Fruit fly (Drosophila melanogaster): ENCODE measurements around the gene Usp2.

The Usp2 gene

DNA sequence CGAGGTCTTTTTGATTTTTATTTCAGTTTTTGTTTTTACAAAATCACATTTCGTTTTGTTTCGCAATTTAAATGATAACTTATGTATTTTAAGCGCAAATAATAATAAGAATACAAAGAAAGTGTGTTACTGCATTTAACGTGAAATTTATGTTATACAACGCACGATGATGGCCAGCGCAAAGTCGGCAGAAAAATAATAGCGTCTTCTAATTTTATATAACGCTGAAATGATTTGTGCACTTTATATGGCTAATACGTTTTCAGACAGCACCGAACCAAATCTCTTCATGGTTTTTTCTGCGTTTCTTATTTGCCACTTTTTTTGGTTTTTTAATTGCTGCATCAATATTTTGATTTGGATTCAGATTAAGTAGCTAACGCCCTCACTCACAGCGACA lies 19.3 kb downstream of the Usp2 start:
- TF ChIP-seq CG11696 (GFP tag; IDR thresholded peaks at IDR 0.05), result no peak
- no peak for TF ChIP-seq CG10274 (GFP tag; optimal IDR thresholded peaks at IDR 0.05)
- TF ChIP-seq Pdp1 (GFP tag; optimal IDR thresholded peaks at IDR 0.05), result peak in 1 of 2 experiments; percentile 75

DNA sequence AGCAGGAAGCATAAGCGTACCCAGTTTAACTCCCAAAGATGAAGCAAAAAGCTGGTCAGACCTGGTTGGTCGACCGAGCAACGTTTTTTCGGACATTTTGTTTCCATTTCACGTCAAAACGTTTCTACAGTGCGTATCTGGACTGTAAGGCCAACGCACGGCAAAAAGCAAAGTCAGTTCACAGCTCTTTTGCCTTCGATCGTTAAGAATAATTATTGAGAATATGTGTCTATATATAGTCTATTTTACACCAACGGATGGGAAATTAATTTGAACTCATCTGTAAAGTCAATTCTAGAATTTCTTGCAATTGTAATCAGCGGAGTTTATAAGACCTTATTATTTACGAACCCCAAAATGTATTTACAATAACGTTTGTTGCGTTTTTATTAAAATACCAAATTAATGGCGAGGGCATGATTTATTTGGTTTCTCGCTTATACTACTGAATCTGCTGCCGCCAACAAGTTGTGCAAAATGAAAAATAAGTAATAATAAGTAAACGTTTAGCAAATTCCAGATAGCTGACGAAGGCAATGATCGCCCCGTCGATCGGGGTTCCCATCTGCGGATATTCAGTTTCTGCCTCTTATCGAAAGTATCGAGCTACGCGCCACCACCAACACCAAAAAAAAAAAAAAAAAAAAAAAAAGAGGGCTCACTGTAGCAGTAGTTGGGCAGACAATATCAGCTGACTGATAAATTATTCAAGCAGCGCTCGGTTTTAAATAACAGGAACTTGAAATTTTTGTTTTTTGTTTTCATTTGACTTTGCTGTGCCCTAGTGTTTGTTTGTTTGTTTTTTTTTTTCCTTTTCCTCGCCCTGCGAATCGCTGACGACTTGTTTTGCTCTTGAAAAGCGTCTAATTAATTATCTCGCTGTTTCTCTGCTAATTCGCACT lies 22.3 kb downstream of the Usp2 start:
- TF ChIP-seq CG3281 (GFP tag; optimal IDR thresholded peaks at IDR 0.05), result peak; percentile 32
- no peak for TF ChIP-seq caup (GFP tag; optimal IDR thresholded peaks at IDR 0.05; ENCODE audit: severe bottlenecking)
- TF ChIP-seq chinmo (GFP tag; IDR thresholded peaks at IDR 0.05; ENCODE audit: partially characterized antibody), result peak; percentile 57; the same call in 1 of the 4 replicates
- peak; percentile 21 for TF ChIP-seq sd (tag; optimal IDR thresholded peaks at IDR 0.05)
- no peak for TF ChIP-seq CG3726 (GFP tag; IDR thresholded peaks at IDR 0.05)
- TF ChIP-seq grau (tag; optimal IDR thresholded peaks at IDR 0.05), result peak; percentile 64
- no peak for TF ChIP-seq zen2 (GFP tag; IDR thresholded peaks at IDR 0.05; ENCODE audit: partially characterized antibody)
- no peak for TF ChIP-seq HLHmδ (GFP tag; optimal IDR thresholded peaks at IDR 0.05)
- TF ChIP-seq Jarid2 (GFP tag; optimal IDR thresholded peaks at IDR 0.05), result no peak
- 0 out of 2 replicates have a peak, but pooled peaks have one; percentile 10 for TF ChIP-seq Bgb (GFP tag; IDR thresholded peaks at IDR 0.05; ENCODE audit: partially characterized antibody)
- peak; percentile 20 for TF ChIP-seq gem (tag; optimal IDR thresholded peaks at IDR 0.05)
- TF ChIP-seq CG12769 (tag; optimal IDR thresholded peaks at IDR 0.05), result peak; percentile 0
- TF ChIP-seq CG11695 (GFP tag; IDR thresholded peaks at IDR 0.05), result peak; percentile 73
- peak; percentile 12 for TF ChIP-seq fd3F (GFP tag; optimal IDR thresholded peaks at IDR 0.05)
- TF ChIP-seq BEAF-32 (GFP tag; optimal IDR thresholded peaks at IDR 0.05), result no peak
- TF ChIP-seq lilli (GFP tag; optimal IDR thresholded peaks at IDR 0.05), result peak; percentile 18
- peak; percentile 11; the same call in 1 of the 2 replicates for TF ChIP-seq Rfx (GFP tag; IDR thresholded peaks at IDR 0.05)
- no peak for TF ChIP-seq ci (GFP tag; IDR thresholded peaks at IDR 0.05)
- peak; percentile 41 for TF ChIP-seq CG2120 (GFP tag; optimal IDR thresholded peaks at IDR 0.05)
- TF ChIP-seq CG32772 (GFP tag; IDR thresholded peaks at IDR 0.05), result peak; percentile 38; the same call in 1 of the 2 replicates
- peak; percentile 7 for TF ChIP-seq CG2712 (tag; optimal IDR thresholded peaks at IDR 0.05)
- TF ChIP-seq Ptx1 (GFP tag; IDR thresholded peaks at IDR 0.05), result 0 out of 2 replicates have a peak, but pooled peaks have one; percentile 10
- TF ChIP-seq CG2678 (tag; optimal IDR thresholded peaks at IDR 0.05), result peak; percentile 30
- no peak for TF ChIP-seq nau (GFP tag; optimal IDR thresholded peaks at IDR 0.05)
- peak; percentile 59 for TF ChIP-seq Med (GFP tag)
- TF ChIP-seq ssp (GFP tag; IDR thresholded peaks at IDR 0.05), result no peak
- peak; percentile 18 for TF ChIP-seq CoRest (tag; optimal IDR thresholded peaks at IDR 0.05)
- peak; percentile 4 for TF ChIP-seq CG17359 (tag; optimal IDR thresholded peaks at IDR 0.05)
- TF ChIP-seq sr (GFP tag; IDR thresholded peaks at IDR 0.05), result no peak
- no peak for TF ChIP-seq CG18619 (GFP tag; optimal IDR thresholded peaks at IDR 0.05)
- no peak for TF ChIP-seq CG18011 (GFP tag; optimal IDR thresholded peaks at IDR 0.05)
- TF ChIP-seq slbo (GFP tag; IDR thresholded peaks at IDR 0.05), result peak; percentile 17; the same call in 1 of the 2 replicates
- TF ChIP-seq Ets65A (GFP tag), result peak; percentile 4
- no peak for TF ChIP-seq seq (GFP tag; IDR thresholded peaks at IDR 0.05)
- TF ChIP-seq Fer2 (tag; optimal IDR thresholded peaks at IDR 0.05), result no peak
- peak; percentile 23; the same call in 1 of the 3 replicates for TF ChIP-seq row (GFP tag; IDR thresholded peaks at IDR 0.05)
- peak in 1 of 2 experiments; percentile 16 for TF ChIP-seq crp (GFP tag; optimal IDR thresholded peaks at IDR 0.05)
- TF ChIP-seq D19B (GFP tag; optimal IDR thresholded peaks at IDR 0.05), result no peak
- peak; percentile 66 for TF ChIP-seq vvl (GFP tag; IDR thresholded peaks at IDR 0.05)
- TF ChIP-seq sens (GFP tag), result peak; percentile 83
